Fruit fly (Drosophila melanogaster) whole organism, embryonic: ENCODE results near the gene Tmc.

ENCODE experiments used
- CG11085 ChIP-seq: fragments of 200-800 bp; sonication (Bioruptor generic); IDR thresholded peaks from 2 replicates; pipeline ENCODE4 v1.3.6; 2022; ENCODE audit warnings: missing biosample characterization, missing genetic modification characterization
- CG11695 ChIP-seq: fragments of 200-800 bp; sonication (Bioruptor generic); IDR thresholded peaks from 3 replicates; pipeline ENCODE4 v1.3.6; 2022; ENCODE audit warnings: missing biosample characterization, missing genetic modification characterization
- CG12071 ChIP-seq: fragments of 200-800 bp; sonication (Bioruptor generic); optimal IDR thresholded peaks from 3 replicates; lab custom pipeline; 2018; ENCODE audit warnings: missing biosample characterization, mild to moderate bottlenecking, missing genetic modification characterization
- CG12104 ChIP-seq: fragments of 200-800 bp; sonication (Bioruptor generic); optimal IDR thresholded peaks from 3 replicates; lab custom pipeline; 2016; ENCODE audit warnings: missing biosample characterization, missing genetic modification characterization
- CG16779 ChIP-seq: fragments of 200-800 bp; sonication (Bioruptor generic); IDR thresholded peaks from 2 replicates; pipeline ENCODE4 v1.3.6; 2022; ENCODE audit warnings: missing biosample characterization, missing genetic modification characterization
- CG17328 ChIP-seq: fragments of 200-800 bp; sonication (Bioruptor generic); IDR thresholded peaks from 2 replicates; pipeline ENCODE4 v1.3.6; 2022; ENCODE audit warnings: missing biosample characterization, missing genetic modification characterization
- CG17912 ChIP-seq: fragments of 200-800 bp; sonication (Bioruptor generic); optimal IDR thresholded peaks from 2 replicates; lab custom pipeline; 2018; ENCODE audit warnings: missing biosample characterization, mild to moderate bottlenecking, missing genetic modification characterization
- CG31365 ChIP-seq: fragments of 200-800 bp; sonication (Bioruptor generic); optimal IDR thresholded peaks from 2 replicates; lab custom pipeline; 2018; ENCODE audit warnings: missing biosample characterization, mild to moderate bottlenecking, missing genetic modification characterization
- CG32532 ChIP-seq: fragments of 200-800 bp; sonication (Bioruptor generic); IDR thresholded peaks from 2 replicates; pipeline ENCODE4 v1.3.6; 2022; ENCODE audit warnings: missing biosample characterization, missing genetic modification characterization
- CG4404 ChIP-seq: fragments of 200-800 bp; sonication (Bioruptor generic); IDR thresholded peaks from 2 replicates; pipeline ENCODE4 v1.3.6; 2022; ENCODE audit warnings: missing biosample characterization, missing genetic modification characterization
- CG6254 ChIP-seq: fragments of 200-800 bp; sonication (Bioruptor generic); optimal IDR thresholded peaks from 3 replicates; lab custom pipeline; 2017; ENCODE audit warnings: mild to moderate bottlenecking, missing biosample characterization, missing genetic modification reagents, missing genetic modification characterization
- CG6854 ChIP-seq: fragments of 200-800 bp; sonication (Bioruptor generic); optimal IDR thresholded peaks from 3 replicates; lab custom pipeline; 2017; ENCODE audit warnings: missing biosample characterization, mild to moderate bottlenecking, missing genetic modification characterization
- CG7357 ChIP-seq: fragments of 200-800 bp; sonication (Bioruptor generic); IDR thresholded peaks from 3 replicates; pipeline ENCODE4 v1.3.6; 2022; ENCODE audit warnings: missing biosample characterization, missing genetic modification characterization
- CG8359 ChIP-seq: fragments of 200-800 bp; sonication (Bioruptor generic); optimal IDR thresholded peaks from 2 replicates; lab custom pipeline; 2017; ENCODE audit warnings: missing biosample characterization, mild to moderate bottlenecking, missing genetic modification characterization, borderline replicate concordance
- CG8924 ChIP-seq: fragments of 200-800 bp; optimal IDR thresholded peaks from 3 replicates; lab custom pipeline; 2019; ENCODE audit warnings: missing biosample characterization, mild to moderate bottlenecking, missing genetic modification characterization, moderate library complexity
- CG9727 ChIP-seq: fragments of 200-800 bp; sonication (Bioruptor generic); optimal IDR thresholded peaks from 3 replicates; lab custom pipeline; 2017; ENCODE audit warnings: missing biosample characterization, mild to moderate bottlenecking, missing genetic modification characterization
- CG9817 ChIP-seq: fragments of 200-800 bp; sonication (Bioruptor generic); optimal IDR thresholded peaks from 2 replicates; lab custom pipeline; 2018; ENCODE audit warnings: missing biosample characterization, mild to moderate bottlenecking, missing genetic modification characterization, moderate library complexity
- Camta ChIP-seq: fragments of 200-800 bp; sonication (Bioruptor generic); optimal IDR thresholded peaks from 2 replicates; lab custom pipeline; 2016; ENCODE audit warnings: missing biosample characterization, missing genetic modification characterization
- Dad ChIP-seq: fragments of 200-800 bp; sonication (Bioruptor generic); optimal IDR thresholded peaks from 3 replicates; lab custom pipeline; 2016; ENCODE audit warnings: missing biosample characterization, missing genetic modification characterization
- Drgx ChIP-seq: fragments of 200-800 bp; sonication (Bioruptor generic); IDR thresholded peaks from 2 replicates; pipeline ENCODE4 v1.3.6; 2022; ENCODE audit warnings: missing biosample characterization, missing genetic modification characterization
- Kr ChIP-seq: fragments of 200-800 bp; sonication (Bioruptor generic); optimal IDR thresholded peaks from 2 replicates; lab custom pipeline; 2017; ENCODE audit warnings: missing biosample characterization, mild to moderate bottlenecking, missing genetic modification characterization
- MBD-R2 ChIP-seq: fragments of 200-800 bp; sonication (Bioruptor generic); IDR thresholded peaks from 2 replicates; pipeline ENCODE4 v1.3.6; 2022; ENCODE audit warnings: missing biosample characterization, missing genetic modification characterization
- Med ChIP-seq: fragments of 200-800 bp; sonication (Bioruptor generic); peaks from one replicate; lab custom pipeline; 2016; ENCODE audit warnings: missing biosample characterization, missing genetic modification characterization, mild to moderate bottlenecking, inconsistent platforms, moderate library complexity
- Meics ChIP-seq: fragments of 200-800 bp; sonication (Bioruptor generic); optimal IDR thresholded peaks from 2 replicates; lab custom pipeline; 2017; ENCODE audit warnings: missing biosample characterization, mild to moderate bottlenecking, missing genetic modification characterization
- Myb ChIP-seq: fragments of 200-800 bp; sonication (Bioruptor generic); optimal IDR thresholded peaks from 2 replicates; lab custom pipeline; 2016; ENCODE audit warnings: missing biosample characterization, missing genetic modification characterization
- Rfx ChIP-seq: fragments of 200-800 bp; sonication (Bioruptor generic); IDR thresholded peaks from 2 replicates; pipeline ENCODE4 v1.3.6; 2022; ENCODE audit warnings: missing biosample characterization, missing genetic modification characterization
- Sox100B ChIP-seq: fragments of 200-800 bp; sonication (Bioruptor generic); optimal IDR thresholded peaks from 3 replicates; lab custom pipeline; 2018; ENCODE audit warnings: missing biosample characterization, mild to moderate bottlenecking, missing genetic modification characterization
- Stat92E ChIP-seq, 3 experiments: fragments of >200 bp in 2 of 3; fragments of 200-800 bp in 1 of 3; sonication (Bioruptor generic) in 1 of 3; optimal IDR thresholded peaks; 2 replicates each; lab custom pipeline; 2017 to 2019; ENCODE audit warnings: missing biosample characterization in 3 of 3, missing genetic modification characterization in 3 of 3, mild to moderate bottlenecking in 1 of 3, moderate library complexity in 1 of 3
- bigmax ChIP-seq: fragments of 200-800 bp; sonication (Bioruptor generic); optimal IDR thresholded peaks from 2 replicates; lab custom pipeline; 2018; ENCODE audit warnings: missing biosample characterization, mild to moderate bottlenecking, missing genetic modification characterization
- bowl ChIP-seq: fragments of 200-800 bp; sonication (Bioruptor generic); IDR thresholded peaks from 2 replicates; pipeline ENCODE4 v1.3.6; 2022; ENCODE audit warnings: missing biosample characterization, missing genetic modification characterization
- btn ChIP-seq: fragments of 200-800 bp; sonication (Bioruptor generic); optimal IDR thresholded peaks from 2 replicates; lab custom pipeline; 2016; ENCODE audit warnings: missing biosample characterization, missing genetic modification characterization
- disco-r ChIP-seq: fragments of 200-800 bp; sonication (Bioruptor generic); optimal IDR thresholded peaks from 2 replicates; lab custom pipeline; 2016; ENCODE audit warnings: missing biosample characterization, missing genetic modification characterization
- emc ChIP-seq: fragments of 200-800 bp; sonication (Bioruptor generic); optimal IDR thresholded peaks from 2 replicates; lab custom pipeline; 2016; ENCODE audit warnings: missing biosample characterization, missing genetic modification characterization
- gem ChIP-seq: fragments of 200-800 bp; sonication (Bioruptor generic); optimal IDR thresholded peaks from 2 replicates; lab custom pipeline; 2019; ENCODE audit warnings: missing biosample characterization, mild to moderate bottlenecking, missing genetic modification characterization, moderate library complexity
- hkb ChIP-seq, 2 experiments: fragments of 200-800 bp in 1 of 2; fragments of >200 bp in 1 of 2; sonication (Bioruptor generic) in 1 of 2; IDR thresholded peaks in 1 of 2; optimal IDR thresholded peaks in 1 of 2; 2 replicates each; pipeline versions ENCODE4 v1.3.6 to Lab custom; 2017 to 2022; ENCODE audit warnings: missing biosample characterization in 1 of 2, missing genetic modification characterization in 1 of 2
- kah ChIP-seq: fragments of 200-800 bp; sonication (Bioruptor generic); optimal IDR thresholded peaks from 2 replicates; lab custom pipeline; 2018; ENCODE audit warnings: missing biosample characterization, mild to moderate bottlenecking, missing genetic modification characterization
- lilli ChIP-seq: fragments of 200-800 bp; sonication (Bioruptor generic); optimal IDR thresholded peaks from 3 replicates; lab custom pipeline; 2016; ENCODE audit warnings: missing biosample characterization, missing genetic modification characterization
- lola ChIP-seq, 3 experiments: fragments of >200 bp in 2 of 3; fragments of 200-800 bp in 1 of 3; sonication (Bioruptor generic) in 1 of 3; optimal IDR thresholded peaks; 2 replicates each; lab custom pipeline; 2017 to 2019; ENCODE audit warnings: missing biosample characterization in 3 of 3, missing genetic modification characterization in 3 of 3, mild to moderate bottlenecking in 1 of 3, moderate library complexity in 1 of 3
- peb ChIP-seq: fragments of 200-800 bp; sonication (Bioruptor generic); IDR thresholded peaks from 2 replicates; pipeline ENCODE4 v1.3.6; 2022; ENCODE audit warnings: missing biosample characterization, missing genetic modification characterization
- pho ChIP-seq: fragments of 200-800 bp; sonication (Bioruptor generic); optimal IDR thresholded peaks from 2 replicates; lab custom pipeline; 2016; ENCODE audit warnings: missing biosample characterization, missing genetic modification characterization
- pros ChIP-seq: fragments of 200-800 bp; sonication (Bioruptor generic); optimal IDR thresholded peaks from 3 replicates; lab custom pipeline; 2019; ENCODE audit warnings: missing biosample characterization, mild to moderate bottlenecking, missing genetic modification characterization, moderate library complexity
- salm ChIP-seq: fragments of 200-800 bp; sonication (Bioruptor generic); optimal IDR thresholded peaks from 2 replicates; lab custom pipeline; 2018; ENCODE audit warnings: missing biosample characterization, mild to moderate bottlenecking, missing genetic modification characterization
- schlank ChIP-seq: fragments of 200-800 bp; sonication (Bioruptor generic); optimal IDR thresholded peaks from 2 replicates; lab custom pipeline; 2018; ENCODE audit warnings: missing biosample characterization, mild to moderate bottlenecking, missing genetic modification characterization
- sob ChIP-seq: fragments of 200-800 bp; sonication (Bioruptor generic); IDR thresholded peaks from 2 replicates; pipeline ENCODE4 v1.3.6; 2022; ENCODE audit warnings: missing biosample characterization, missing genetic modification characterization
- tap ChIP-seq: fragments of 200-800 bp; optimal IDR thresholded peaks from 3 replicates; lab custom pipeline; 2019; ENCODE audit warnings: missing biosample characterization, mild to moderate bottlenecking, missing genetic modification characterization, moderate library complexity
- tll ChIP-seq, 2 experiments: fragments of 200-800 bp in 1 of 2; fragments of >200 bp in 1 of 2; sonication (Bioruptor generic) in 1 of 2; optimal IDR thresholded peaks; 2 replicates each; lab custom pipeline; 2017 to 2019; ENCODE audit warnings: missing biosample characterization in 2 of 2, missing genetic modification characterization in 2 of 2, mild to moderate bottlenecking in 1 of 2, moderate library complexity in 1 of 2
- twi ChIP-seq: fragments of 200-800 bp; optimal IDR thresholded peaks from 2 replicates; lab custom pipeline; 2019; ENCODE audit warnings: missing biosample characterization, mild to moderate bottlenecking, missing genetic modification characterization, moderate library complexity
- tx ChIP-seq: fragments of 200-800 bp; sonication (Bioruptor generic); optimal IDR thresholded peaks from 2 replicates; lab custom pipeline; 2016; ENCODE audit warnings: missing biosample characterization, missing genetic modification characterization
- yki ChIP-seq: fragments of >200 bp; optimal IDR thresholded peaks from 3 replicates; lab custom pipeline; 2018

The Tmc gene

DNA sequence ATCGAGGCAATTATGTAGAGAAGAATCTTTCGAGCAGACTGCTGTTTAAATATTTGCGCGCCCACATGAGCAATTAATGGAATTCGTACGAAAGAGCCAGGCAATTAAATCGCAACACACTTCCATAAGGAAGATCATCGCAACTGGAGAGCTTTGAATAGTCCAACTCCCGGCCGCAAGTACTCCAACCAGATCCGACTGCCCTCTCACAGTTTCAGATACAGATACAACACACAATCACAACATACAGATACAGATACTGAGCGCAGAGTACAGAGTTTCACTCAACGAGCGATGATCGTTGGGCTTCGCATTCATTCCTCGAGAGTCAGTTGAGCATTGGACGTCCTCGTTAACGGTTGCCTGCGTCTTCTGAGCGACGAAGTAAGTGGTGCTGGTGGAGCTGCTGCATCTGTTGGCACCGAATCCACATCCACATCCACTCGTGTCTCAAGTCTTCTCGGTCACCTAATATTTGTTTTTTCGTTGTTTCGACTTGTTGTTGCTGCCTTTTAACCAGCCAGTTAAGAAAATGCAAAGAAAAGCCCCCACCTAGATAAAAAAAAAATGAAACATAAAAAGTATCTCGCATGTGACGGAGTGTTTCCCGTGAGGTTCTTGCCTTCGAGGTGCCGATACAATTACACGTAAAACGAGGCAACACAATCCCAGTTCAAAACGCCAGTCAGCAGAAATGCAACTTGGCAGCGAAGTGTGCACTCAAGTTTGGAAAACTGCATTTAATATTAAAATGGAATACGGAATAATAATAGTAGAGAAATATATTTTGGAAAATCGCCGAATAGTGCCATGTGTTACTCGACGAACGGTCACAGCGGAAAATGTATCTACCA lies 17.3 kb downstream of the Tmc start, which contains the start of gene LanB2 (continued):
- TF ChIP-seq Meics (no peak), gem (tag; lab: Kevin White, UChicago) (no peak), btn (no peak), Rfx (GFP tag; lab: Robert Waterston, UW) (no peak), emc (GFP tag; lab: Kevin White, UChicago) (no peak), bowl (GFP tag; lab: Robert Waterston, UW) (no peak), CG17328 (GFP tag; lab: Robert Waterston, UW) (no peak), pho (GFP tag; lab: Kevin White, UChicago) (no peak), CG8924 (tag; lab: Kevin White, UChicago) (peak; percentile 18), tx (GFP tag; lab: Kevin White, UChicago) (no peak), Camta (GFP tag; lab: Kevin White, UChicago) (no peak), CG16779 (GFP tag; lab: Robert Waterston, UW) (no peak), tap (no peak), CG12071 (GFP tag; lab: Kevin White, UChicago) (peak; percentile 54), lilli (GFP tag; lab: Kevin White, UChicago) (no peak), salm (tag; lab: Kevin White, UChicago) (no peak), disco-r (GFP tag; lab: Kevin White, UChicago) (no peak), Drgx (GFP tag; lab: Robert Waterston, UW) (0 out of 2 replicates have a peak, but pooled peaks have one; percentile 13), Med (GFP tag; lab: Kevin White, UChicago) (peak; percentile 48), kah (GFP tag; lab: Kevin White, UChicago) (no peak), lola (GFP tag; optimal IDR thresholded peaks at IDR 0.05; lab: Kevin White, UChicago) (no peak), CG17912 (GFP tag; lab: Kevin White, UChicago) (no peak), CG11695 (GFP tag; lab: Robert Waterston, UW) (no peak), bigmax (GFP tag; lab: Kevin White, UChicago) (no peak), CG32532 (no peak), twi (tag; lab: Kevin White, UChicago) (no peak), pros (GFP tag; lab: Kevin White, UChicago) (no peak), CG9817 (no peak), hkb (optimal IDR thresholded peaks at IDR 0.05; lab: Kevin White, UChicago) (no peak), hkb (GFP tag; IDR thresholded peaks at IDR 0.05; lab: Robert Waterston, UW) (peak; percentile 38; the same call in 1 of the 2 replicates), CG8359 (GFP tag; lab: Kevin White, UChicago) (no peak), peb (no peak), CG9727 (GFP tag; lab: Kevin White, UChicago) (peak; percentile 6), CG12104 (GFP tag; lab: Kevin White, UChicago) (no peak), CG31365 (tag; lab: Kevin White, UChicago) (no peak), CG7357 (GFP tag; lab: Robert Waterston, UW) (no peak; the same call in 2 of the 3 replicates), Myb (GFP tag; lab: Kevin White, UChicago) (no peak), schlank (tag; lab: Kevin White, UChicago) (peak; percentile 54), CG4404 (GFP tag; lab: Robert Waterston, UW) (no peak), Stat92E (GFP tag; optimal IDR thresholded peaks at IDR 0.05; lab: Kevin White, UChicago) (no peak), MBD-R2 (GFP tag; lab: Robert Waterston, UW) (no peak), Kr (GFP tag; lab: Kevin White, UChicago) (no peak), tll (GFP tag; optimal IDR thresholded peaks at IDR 0.05; lab: Kevin White, UChicago) (no peak), Dad (no peak), yki (lab: Kevin White, UChicago) (no peak), sob (GFP tag; lab: Robert Waterston, UW) (peak; percentile 35; the same call in 1 of the 2 replicates), Sox100B (GFP tag; lab: Kevin White, UChicago) (no peak), CG6254 (GFP tag; lab: Kevin White, UChicago) (no peak), CG6854 (GFP tag; lab: Kevin White, UChicago) (no peak), CG11085 (GFP tag; lab: Robert Waterston, UW) (no peak)
